Worm (Caenorhabditis elegans) whole organism, late embryonic: ENCODE measurements around the gene ndub-11.

Source experiments
- ets-4 ChIP-seq: sonication (generic microtip); optimal IDR thresholded peaks from 2 replicates; lab custom pipeline; 2016; ENCODE audit warnings: missing genetic modification characterization, missing compliant biosample characterization
- hlh-13 ChIP-seq: fragments of 200-800 bp; sonication (Bioruptor generic); optimal IDR thresholded peaks from 2 replicates; lab custom pipeline; 2018; ENCODE audit warnings: mild to moderate bottlenecking, missing genetic modification characterization, missing compliant biosample characterization
- mec-3 ChIP-seq: sonication (generic microtip); optimal IDR thresholded peaks from 2 replicates; lab custom pipeline; 2016; ENCODE audit warnings: borderline replicate concordance, missing genetic modification characterization, missing compliant biosample characterization
- npax-4 ChIP-seq: sonication (generic microtip); optimal IDR thresholded peaks from 2 replicates; lab custom pipeline; 2016; ENCODE audit warnings: missing genetic modification characterization, missing compliant biosample characterization
- unc-3 ChIP-seq, 2 experiments: fragments of 200-800 bp in 1 of 2; sonication (Bioruptor generic) in 1 of 2; sonication (generic microtip) in 1 of 2; conservative IDR thresholded peaks in 1 of 2; optimal IDR thresholded peaks in 1 of 2; 2 replicates each; pipeline versions ENCODE4 v1.3.6 to Lab custom; 2016 to 2022; ENCODE audit warnings: missing compliant biosample characterization in 2 of 2, missing genetic modification characterization in 2 of 2, missing genetic modification reagents in 1 of 2

DNA sequence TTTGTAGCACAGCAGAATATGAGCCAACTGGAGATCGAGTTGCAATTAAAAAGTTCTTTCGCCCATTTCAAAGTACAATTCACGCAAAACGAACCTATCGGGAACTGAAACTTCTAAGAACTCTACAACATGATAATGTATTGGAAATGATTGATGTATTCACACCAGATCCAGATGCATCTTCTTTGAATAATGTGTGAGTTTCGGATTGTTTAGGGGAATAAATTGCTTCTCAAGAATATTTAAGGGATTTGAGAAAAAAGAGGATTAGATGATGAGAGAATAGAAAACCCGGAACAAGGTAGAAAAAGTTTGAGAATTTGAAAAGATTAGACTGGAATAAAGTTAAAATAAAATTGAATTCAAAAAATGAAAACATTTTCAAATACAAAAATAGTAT is 14.3 kb upstream of the ndub-11 start:
- TF ChIP-seq mec-3 (no peak), unc-3 (GFP tag; conservative IDR thresholded peaks at IDR 0.05; lab: Robert Waterston, UW) (no peak), unc-3 (tag; optimal IDR thresholded peaks at IDR 0.05; lab: Kevin White, UChicago) (no peak), ets-4 (tag; lab: Kevin White, UChicago) (no peak), hlh-13 (GFP tag; lab: Kevin White, UChicago) (no peak), npax-4 (tag; lab: Kevin White, UChicago) (no peak)
